Worm (Caenorhabditis elegans) whole organism, young adult: ENCODE results near the gene F23H12.5.

Source experiments
- B0035.1 ChIP-seq: sonication (generic microtip); optimal IDR thresholded peaks from 2 replicates; lab custom pipeline; 2016; ENCODE audit warnings: missing genetic modification characterization, mild to moderate bottlenecking, missing compliant biosample characterization, missing genotype, missing genetic modification reagents
- D2030.7 ChIP-seq: fragments of 200-800 bp; sonication (Bioruptor generic); IDR thresholded peaks from 2 replicates; pipeline ENCODE4 v1.3.6; 2022; ENCODE audit warnings: missing genetic modification reagents, missing genetic modification characterization, missing compliant biosample characterization
- K11D2.4 ChIP-seq: fragments of 200-800 bp; sonication (Bioruptor generic); IDR thresholded peaks from 2 replicates; pipeline ENCODE4 v1.3.6; 2022; ENCODE audit warnings: missing genetic modification reagents, missing genetic modification characterization, missing compliant biosample characterization
- aptf-2 ChIP-seq: fragments of 200-800 bp; sonication (Bioruptor generic); conservative IDR thresholded peaks from 2 replicates; pipeline ENCODE4 v1.3.6; 2022; ENCODE audit warnings: missing genetic modification reagents, missing genetic modification characterization, missing compliant biosample characterization
- ccch-3 ChIP-seq: fragments of 200-800 bp; sonication (Bioruptor generic); optimal IDR thresholded peaks from 2 replicates; lab custom pipeline; 2018; ENCODE audit warnings: mild to moderate bottlenecking, missing genetic modification characterization, missing compliant biosample characterization
- ceh-79 ChIP-seq: sonication (generic microtip); optimal IDR thresholded peaks from 2 replicates; lab custom pipeline; 2017; ENCODE audit warnings: mild to moderate bottlenecking, missing genetic modification characterization, missing compliant biosample characterization
- dpl-1 ChIP-seq: fragments of 150-350 bp; optimal IDR thresholded peaks from 2 replicates; lab custom pipeline; 2014; ENCODE audit warnings: missing biosample characterization, missing genetic modification reagents, missing genetic modification characterization
- ekl-4 ChIP-seq: fragments of 200-800 bp; sonication (Bioruptor generic); IDR thresholded peaks from 2 replicates; pipeline ENCODE4 v1.3.6; 2022; ENCODE audit warnings: missing genetic modification reagents, missing genetic modification characterization, missing compliant biosample characterization
- hmg-1.2 ChIP-seq: fragments of 200-800 bp; sonication (Bioruptor generic); IDR thresholded peaks from 2 replicates; pipeline ENCODE4 v1.3.6; 2022; ENCODE audit warnings: missing genetic modification reagents, missing genetic modification characterization, missing compliant biosample characterization
- nhr-90 ChIP-seq: sonication (generic microtip); optimal IDR thresholded peaks from 2 replicates; lab custom pipeline; 2016; ENCODE audit warnings: missing genotype, mild to moderate bottlenecking, missing genetic modification characterization, missing compliant biosample characterization
- snpc-1.1 ChIP-seq: sonication (generic microtip); optimal IDR thresholded peaks from 2 replicates; lab custom pipeline; 2017; ENCODE audit warnings: missing genetic modification characterization, mild to moderate bottlenecking, missing compliant biosample characterization, antibody characterized with exemption, moderate library complexity, missing genotype, missing genetic modification reagents; ENCODE audit not compliant: insufficient read depth
- somi-1 ChIP-seq: fragments of 200-800 bp; sonication (Bioruptor generic); optimal IDR thresholded peaks from 2 replicates; lab custom pipeline; 2018; ENCODE audit warnings: mild to moderate bottlenecking, missing genetic modification characterization, missing compliant biosample characterization

- TF ChIP-seq ccch-3 (GFP tag; lab: Kevin White, UChicago) = no peak
- no peak for TF ChIP-seq K11D2.4 (GFP tag; lab: Robert Waterston, UW)
- TF ChIP-seq dpl-1 (GFP tag; lab: Kevin White, UChicago) = no peak
- TF ChIP-seq hmg-1.2 (GFP tag; lab: Robert Waterston, UW) = no peak
- no peak for TF ChIP-seq D2030.7 (GFP tag; lab: Robert Waterston, UW)
- no peak for TF ChIP-seq B0035.1 (tag; lab: Kevin White, UChicago)
- TF ChIP-seq somi-1 (GFP tag; lab: Kevin White, UChicago) = no peak
- TF ChIP-seq ekl-4 = peak; percentile 77; the same call in 1 of the 2 replicates
- TF ChIP-seq aptf-2 = no peak
- no peak for TF ChIP-seq nhr-90 (tag; lab: Kevin White, UChicago)
- no peak for TF ChIP-seq ceh-79 (tag; lab: Kevin White, UChicago)
- no peak for TF ChIP-seq snpc-1.1
Observed at ce11 chrV:12320274-12320839, 38.1 kb upstream of the F23H12.5 start.
